Fruit fly (Drosophila melanogaster) whole organism, wandering third instar larva: ENCODE results near the gene Prosbeta2R2.

Experiments used
- Abd-B ChIP-seq: fragments of >200 bp; optimal IDR thresholded peaks from 2 replicates; lab custom pipeline; 2017; ENCODE audit warnings: missing biosample characterization, missing genetic modification characterization
- CG32264 ChIP-seq: fragments of 200-800 bp; sonication (Bioruptor generic); optimal IDR thresholded peaks from 2 replicates; lab custom pipeline; 2016; ENCODE audit warnings: missing biosample characterization, missing genetic modification characterization
- CG9705 ChIP-seq: fragments of 200-800 bp; sonication (Bioruptor generic); optimal IDR thresholded peaks from 2 replicates; lab custom pipeline; 2018; ENCODE audit warnings: missing biosample characterization, mild to moderate bottlenecking, missing genetic modification characterization
- CrebA ChIP-seq: fragments of 200-800 bp; sonication (Bioruptor generic); optimal IDR thresholded peaks from 2 replicates; lab custom pipeline; 2016; ENCODE audit warnings: missing biosample characterization, mild to moderate bottlenecking, missing genetic modification characterization, borderline replicate concordance
- Dfd ChIP-seq: fragments of >200 bp; optimal IDR thresholded peaks from 2 replicates; lab custom pipeline; 2017; ENCODE audit warnings: missing biosample characterization, missing genetic modification characterization
- Dif ChIP-seq: fragments of 200-275, 200-300 bp; sonication (Bioruptor generic); optimal IDR thresholded peaks from 2 replicates; lab custom pipeline; 2018; ENCODE audit warnings: missing biosample characterization, missing genetic modification characterization; ENCODE audit not compliant: partially characterized antibody
- GATAd ChIP-seq: sonication (Bioruptor generic); optimal IDR thresholded peaks from 2 replicates; lab custom pipeline; 2016; ENCODE audit warnings: missing biosample characterization, missing genetic modification characterization
- HLH106 ChIP-seq: fragments of 200-800 bp; optimal IDR thresholded peaks from 3 replicates; lab custom pipeline; 2019; ENCODE audit warnings: missing biosample characterization, mild to moderate bottlenecking, missing genetic modification characterization, moderate library complexity
- Hnf4 ChIP-seq: fragments of 200-800 bp; sonication (Bioruptor generic); optimal IDR thresholded peaks from 2 replicates; lab custom pipeline; 2016; ENCODE audit warnings: missing biosample characterization, mild to moderate bottlenecking, missing genetic modification characterization
- Hr78 ChIP-seq: fragments of >200 bp; optimal IDR thresholded peaks from 2 replicates; lab custom pipeline; 2017; ENCODE audit warnings: missing biosample characterization, missing genetic modification characterization
- Hr83 ChIP-seq: fragments of 200-300 bp; sonication (Bioruptor generic); optimal IDR thresholded peaks from 2 replicates; lab custom pipeline; 2016; ENCODE audit warnings: missing biosample characterization, mild to moderate bottlenecking, missing genetic modification characterization, moderate library complexity; ENCODE audit not compliant: poor library complexity, severe bottlenecking
- Jra ChIP-seq: sonication (Bioruptor generic); optimal IDR thresholded peaks from 2 replicates; lab custom pipeline; 2016; ENCODE audit warnings: missing biosample characterization, missing genetic modification characterization
- Mio ChIP-seq: sonication (Bioruptor generic); optimal IDR thresholded peaks from 2 replicates; lab custom pipeline; 2016; ENCODE audit warnings: missing biosample characterization, missing genetic modification characterization
- Myc ChIP-seq: fragments of >200 bp; optimal IDR thresholded peaks from 2 replicates; lab custom pipeline; 2017
- N ChIP-seq: fragments of >200 bp; optimal IDR thresholded peaks from 2 replicates; lab custom pipeline; 2018; ENCODE audit warnings: missing biosample characterization, missing external identifiers, missing genetic modification characterization
- OdsH ChIP-seq: fragments of 200-800 bp; sonication (Bioruptor generic); optimal IDR thresholded peaks from 2 replicates; lab custom pipeline; 2016; ENCODE audit warnings: missing biosample characterization, mild to moderate bottlenecking, missing genetic modification characterization
- Rel ChIP-seq, 2 experiments: fragments of 200-800 bp; sonication (Bioruptor generic) in 1 of 2; optimal IDR thresholded peaks; 2 replicates in 1 of 2; 3 replicates in 1 of 2; lab custom pipeline; 2016 to 2019; ENCODE audit warnings: mild to moderate bottlenecking in 2 of 2, missing biosample characterization in 2 of 2, missing genetic modification characterization in 2 of 2, moderate library complexity in 1 of 2
- Sp1 ChIP-seq: fragments of 200-800 bp; sonication (Bioruptor generic); optimal IDR thresholded peaks from 3 replicates; lab custom pipeline; 2019; ENCODE audit warnings: missing biosample characterization, mild to moderate bottlenecking, missing genetic modification characterization, moderate library complexity
- Vsx2 ChIP-seq: fragments of 200-300, 225-300 bp; sonication (Bioruptor generic); optimal IDR thresholded peaks from 2 replicates; lab custom pipeline; 2018; ENCODE audit warnings: missing biosample characterization, missing genetic modification characterization; ENCODE audit not compliant: partially characterized antibody
- br ChIP-seq: fragments of 200-800 bp; sonication (Bioruptor generic); optimal IDR thresholded peaks from 2 replicates; lab custom pipeline; 2016; ENCODE audit warnings: missing biosample characterization, missing genetic modification characterization
- brk ChIP-seq: fragments of 200-800 bp; sonication (Bioruptor generic); optimal IDR thresholded peaks from 2 replicates; lab custom pipeline; 2016; ENCODE audit warnings: missing biosample characterization, mild to moderate bottlenecking, missing genetic modification characterization
- dl ChIP-seq, 2 experiments: fragments of 175-275, 200-275 bp in 1 of 2; fragments of 200-275 bp in 1 of 2; sonication (Bioruptor generic); optimal IDR thresholded peaks; lab custom pipeline; 2018; ENCODE audit warnings: mild to moderate bottlenecking in 2 of 2, missing biosample characterization in 2 of 2, missing genetic modification characterization in 2 of 2, moderate library complexity in 2 of 2; ENCODE audit not compliant: partially characterized antibody in 2 of 2, insufficient read depth in 1 of 2
- dmrt93B ChIP-seq: fragments of 200-800 bp; sonication (Bioruptor generic); optimal IDR thresholded peaks from 2 replicates; lab custom pipeline; 2018; ENCODE audit warnings: missing biosample characterization, mild to moderate bottlenecking, missing genetic modification characterization
- dsf ChIP-seq: sonication (Bioruptor generic); optimal IDR thresholded peaks from 2 replicates; lab custom pipeline; 2016; ENCODE audit warnings: missing biosample characterization, missing genetic modification characterization, borderline replicate concordance
- ey ChIP-seq: fragments of 200-800 bp; sonication (Bioruptor generic); optimal IDR thresholded peaks from 2 replicates; lab custom pipeline; 2016; ENCODE audit warnings: missing biosample characterization, missing genetic modification characterization
- foxo ChIP-seq, 2 experiments: fragments of 200-800 bp; sonication (Bioruptor generic); optimal IDR thresholded peaks; 2 replicates in 1 of 2; 3 replicates in 1 of 2; lab custom pipeline; 2016 to 2017; ENCODE audit warnings: missing biosample characterization in 2 of 2, missing genetic modification characterization in 2 of 2
- h ChIP-seq: fragments of 200-800 bp; sonication (Bioruptor generic); optimal IDR thresholded peaks from 3 replicates; lab custom pipeline; 2016; ENCODE audit warnings: missing biosample characterization, mild to moderate bottlenecking, missing genetic modification characterization
- jim ChIP-seq: fragments of 175-275, 200-325 bp; sonication (Bioruptor generic); optimal IDR thresholded peaks from 2 replicates; lab custom pipeline; 2016; ENCODE audit warnings: missing biosample characterization, mild to moderate bottlenecking, missing genetic modification characterization
- lola ChIP-seq: fragments of >200 bp; optimal IDR thresholded peaks from 2 replicates; lab custom pipeline; 2017; ENCODE audit warnings: missing biosample characterization, missing genetic modification characterization
- pan ChIP-seq: fragments of >200 bp; optimal IDR thresholded peaks from 2 replicates; lab custom pipeline; 2017
- psq ChIP-seq: fragments of 200-800 bp; sonication (Bioruptor generic); optimal IDR thresholded peaks from 3 replicates; lab custom pipeline; 2017; ENCODE audit warnings: missing biosample characterization, mild to moderate bottlenecking, missing genetic modification characterization, moderate library complexity
- rgr ChIP-seq: fragments of 200-800 bp; sonication (Bioruptor generic); optimal IDR thresholded peaks from 3 replicates; lab custom pipeline; 2016; ENCODE audit warnings: missing biosample characterization, mild to moderate bottlenecking, missing genetic modification characterization
- sage ChIP-seq: fragments of 200-800 bp; sonication (Bioruptor generic); optimal IDR thresholded peaks from 2 replicates; lab custom pipeline; 2016; ENCODE audit warnings: missing biosample characterization, mild to moderate bottlenecking, missing genetic modification characterization
- sv ChIP-seq: fragments of 200-800 bp; sonication (Bioruptor generic); optimal IDR thresholded peaks from 3 replicates; lab custom pipeline; 2016; ENCODE audit warnings: missing biosample characterization, missing genetic modification characterization
- tai ChIP-seq: sonication (Bioruptor generic); optimal IDR thresholded peaks from 2 replicates; lab custom pipeline; 2016; ENCODE audit warnings: missing biosample characterization, missing genetic modification characterization
- usp ChIP-seq: fragments of >200 bp; optimal IDR thresholded peaks from 2 replicates; lab custom pipeline; 2017; ENCODE audit warnings: missing biosample characterization, missing genetic modification characterization
- woc ChIP-seq: sonication (Bioruptor generic); optimal IDR thresholded peaks from 2 replicates; lab custom pipeline; 2016; ENCODE audit warnings: missing biosample characterization, mild to moderate bottlenecking, missing genetic modification characterization

The Prosbeta2R2 gene

dm6 chr3R:5231383-5232196, 12.3 kb upstream of the Prosbeta2R2 start:
- TF ChIP-seq Rel (GFP tag; optimal IDR thresholded peaks at IDR 0.05; lab: Kevin White, UChicago) (no peak), Rel (tag; optimal IDR thresholded peaks at IDR 0.05; lab: Kevin White, UChicago) (peak; percentile 4), Sp1 (GFP tag; lab: Kevin White, UChicago) (no peak)

dm6 chr3R:5229458-5229857, 10.1 kb upstream of the Prosbeta2R2 start:
- TF ChIP-seq pan (no peak), Rel (GFP tag; optimal IDR thresholded peaks at IDR 0.05; lab: Kevin White, UChicago) (no peak), Rel (tag; optimal IDR thresholded peaks at IDR 0.05; lab: Kevin White, UChicago) (peak; percentile 91)

dm6 chr3R:5226025-5226424, 6.7 kb upstream of the Prosbeta2R2 start, which contains the start of gene Vps37B:
TSS of gene Vps37B (plus strand) at chr3R:5226158.
- no peak for TF ChIP-seq psq
- peak; percentile 14 for TF ChIP-seq Dif

- TF ChIP-seq brk (GFP tag; lab: Kevin White, UChicago) (no peak), dl (GFP tag; optimal IDR thresholded peaks at IDR 0.05; lab: Kevin White, UChicago; ENCODE audit: insufficient read depth in 1 of 2, partially characterized antibody in 2 of 2) (no peak), Mio (GFP tag; lab: Kevin White, UChicago) (no peak), HLH106 (tag; lab: Kevin White, UChicago) (no peak), Sp1 (GFP tag; lab: Kevin White, UChicago) (no peak), Jra (GFP tag; lab: Kevin White, UChicago) (no peak), CG32264 (GFP tag; lab: Kevin White, UChicago) (no peak), br (GFP tag; lab: Kevin White, UChicago) (no peak), rgr (GFP tag; lab: Kevin White, UChicago) (no peak), foxo (GFP tag; optimal IDR thresholded peaks at IDR 0.05; lab: Kevin White, UChicago) (no peak), N (no peak), dmrt93B (GFP tag; lab: Kevin White, UChicago) (no peak), Dfd (GFP tag; lab: Kevin White, UChicago) (no peak), lola (no peak), CG9705 (GFP tag; lab: Kevin White, UChicago) (no peak), Abd-B (GFP tag; lab: Kevin White, UChicago) (no peak)
Observed at dm6 chr3R:5223839-5224238, 4.5 kb upstream of the Prosbeta2R2 start, which contains the start of gene CG14664. TSS of gene CG14664 (plus strand) at chr3R:5224139.

dm6 chr3R:5223135-5223534, 3.8 kb upstream of the Prosbeta2R2 start, which contains the start of gene CG2604:
TSS of gene CG2604 (minus strand) at chr3R:5223365.
- TF ChIP-seq CG32264 (GFP tag; lab: Kevin White, UChicago) (no peak), psq (no peak), Sp1 (GFP tag; lab: Kevin White, UChicago) (no peak), rgr (GFP tag; lab: Kevin White, UChicago) (peak; percentile 26), usp (GFP tag; lab: Kevin White, UChicago) (no peak), dsf (GFP tag; lab: Kevin White, UChicago) (no peak), GATAd (GFP tag; lab: Kevin White, UChicago) (no peak), sage (GFP tag; lab: Kevin White, UChicago) (no peak), woc (GFP tag; lab: Kevin White, UChicago) (no peak), ey (GFP tag; lab: Kevin White, UChicago) (no peak), br (GFP tag; lab: Kevin White, UChicago) (no peak), Jra (GFP tag; lab: Kevin White, UChicago) (no peak), pan (no peak), jim (GFP tag; lab: Kevin White, UChicago) (no peak), Hr83 (GFP tag; lab: Kevin White, UChicago) (no peak), dl (GFP tag; optimal IDR thresholded peaks at IDR 0.05; lab: Kevin White, UChicago; ENCODE audit: insufficient read depth in 1 of 2, partially characterized antibody in 2 of 2) (no peak), N (peak; percentile 97), Abd-B (GFP tag; lab: Kevin White, UChicago) (no peak), Vsx2 (GFP tag; lab: Kevin White, UChicago) (no peak), CG9705 (GFP tag; lab: Kevin White, UChicago) (peak; percentile 27), OdsH (GFP tag; lab: Kevin White, UChicago) (no peak), Hnf4 (GFP tag; lab: Kevin White, UChicago) (peak; percentile 92), Hr78 (peak; percentile 59), CrebA (no peak), foxo (GFP tag; optimal IDR thresholded peaks at IDR 0.05; lab: Kevin White, UChicago) (peak in 1 of 2 experiments; percentile 13), Myc (lab: Kevin White, UChicago) (no peak), sv (no peak), dmrt93B (GFP tag; lab: Kevin White, UChicago) (no peak), tai (GFP tag; lab: Kevin White, UChicago) (no peak), Mio (GFP tag; lab: Kevin White, UChicago) (no peak), h (GFP tag; lab: Kevin White, UChicago) (no peak), brk (GFP tag; lab: Kevin White, UChicago) (no peak), HLH106 (tag; lab: Kevin White, UChicago) (peak; percentile 10), Rel (GFP tag; optimal IDR thresholded peaks at IDR 0.05; lab: Kevin White, UChicago) (no peak), Rel (tag; optimal IDR thresholded peaks at IDR 0.05; lab: Kevin White, UChicago) (peak; percentile 54), lola (no peak), Dfd (GFP tag; lab: Kevin White, UChicago) (no peak)
